Fruit fly (Drosophila melanogaster) whole organism, wandering third instar larva: ENCODE measurements around the gene CG13893.

ENCODE experiments used
- Abd-B ChIP-seq: fragments of >200 bp; optimal IDR thresholded peaks from 2 replicates; lab custom pipeline; 2017; ENCODE audit warnings: missing biosample characterization, missing genetic modification characterization
- CG32264 ChIP-seq: fragments of 200-800 bp; sonication (Bioruptor generic); optimal IDR thresholded peaks from 2 replicates; lab custom pipeline; 2016; ENCODE audit warnings: missing biosample characterization, missing genetic modification characterization
- Dfd ChIP-seq: fragments of >200 bp; optimal IDR thresholded peaks from 2 replicates; lab custom pipeline; 2017; ENCODE audit warnings: missing biosample characterization, missing genetic modification characterization
- Dif ChIP-seq: fragments of 200-275, 200-300 bp; sonication (Bioruptor generic); optimal IDR thresholded peaks from 2 replicates; lab custom pipeline; 2018; ENCODE audit warnings: missing biosample characterization, missing genetic modification characterization; ENCODE audit not compliant: partially characterized antibody
- Sp1 ChIP-seq: fragments of 200-800 bp; sonication (Bioruptor generic); optimal IDR thresholded peaks from 3 replicates; lab custom pipeline; 2019; ENCODE audit warnings: missing biosample characterization, mild to moderate bottlenecking, missing genetic modification characterization, moderate library complexity
- fru ChIP-seq: fragments of 200-800 bp; sonication (Bioruptor generic); optimal IDR thresholded peaks from 3 replicates; lab custom pipeline; 2016; ENCODE audit warnings: missing biosample characterization, mild to moderate bottlenecking, missing genetic modification characterization
- h ChIP-seq: fragments of 200-800 bp; sonication (Bioruptor generic); optimal IDR thresholded peaks from 3 replicates; lab custom pipeline; 2016; ENCODE audit warnings: missing biosample characterization, mild to moderate bottlenecking, missing genetic modification characterization
- jim ChIP-seq: fragments of 175-275, 200-325 bp; sonication (Bioruptor generic); optimal IDR thresholded peaks from 2 replicates; lab custom pipeline; 2016; ENCODE audit warnings: missing biosample characterization, mild to moderate bottlenecking, missing genetic modification characterization
- lola ChIP-seq: fragments of >200 bp; optimal IDR thresholded peaks from 2 replicates; lab custom pipeline; 2017; ENCODE audit warnings: missing biosample characterization, missing genetic modification characterization
- sv ChIP-seq: fragments of 200-800 bp; sonication (Bioruptor generic); optimal IDR thresholded peaks from 3 replicates; lab custom pipeline; 2016; ENCODE audit warnings: missing biosample characterization, missing genetic modification characterization
- usp ChIP-seq: fragments of >200 bp; optimal IDR thresholded peaks from 2 replicates; lab custom pipeline; 2017; ENCODE audit warnings: missing biosample characterization, missing genetic modification characterization

dm6 chr3L:606490-607327 lies 2.9 kb upstream of the CG13893 start, which contains the start of gene Reg-2:
- no peak for TF ChIP-seq usp (GFP tag; lab: Kevin White, UChicago)
- no peak for TF ChIP-seq Sp1 (GFP tag; lab: Kevin White, UChicago)
- TF ChIP-seq fru (GFP tag; lab: Kevin White, UChicago): no peak
- TF ChIP-seq Dif (GFP tag; lab: Kevin White, UChicago): no peak
- no peak for TF ChIP-seq Abd-B
- TF ChIP-seq sv (GFP tag; lab: Kevin White, UChicago): no peak
- TF ChIP-seq lola (GFP tag; lab: Kevin White, UChicago): no peak
- no peak for TF ChIP-seq Dfd
- no peak for TF ChIP-seq CG32264
- no peak for TF ChIP-seq jim (GFP tag; lab: Kevin White, UChicago)
- TF ChIP-seq h (GFP tag; lab: Kevin White, UChicago): peak; percentile 11
